Fruit fly (Drosophila melanogaster) whole organism, embryonic: ENCODE results near the gene CG13077.

Experiments
- Blimp-1 ChIP-seq: fragments of 200-800 bp; sonication (Bioruptor generic); optimal IDR thresholded peaks from 3 replicates; lab custom pipeline; 2018; ENCODE audit warnings: missing biosample characterization, missing genetic modification characterization, mild to moderate bottlenecking, moderate library complexity, missing genetic modification reagents
- C15 ChIP-seq: fragments of 200-800 bp; sonication (Bioruptor generic); IDR thresholded peaks from 3 replicates; pipeline ENCODE4 v1.3.6; 2022; ENCODE audit warnings: missing biosample characterization, missing genetic modification characterization
- CG10267 ChIP-seq: fragments of 200-800 bp; sonication (Bioruptor generic); optimal IDR thresholded peaks from 2 replicates; lab custom pipeline; 2018; ENCODE audit warnings: missing biosample characterization, mild to moderate bottlenecking, missing genetic modification characterization, moderate library complexity
- CG10431 ChIP-seq: fragments of 200-800 bp; sonication (Bioruptor generic); optimal IDR thresholded peaks from 3 replicates; lab custom pipeline; 2018; ENCODE audit warnings: missing biosample characterization, mild to moderate bottlenecking, missing genetic modification characterization
- CG13287 ChIP-seq: fragments of 200-800 bp; sonication (Bioruptor generic); IDR thresholded peaks from 2 replicates; pipeline ENCODE4 v1.3.6; 2022; ENCODE audit warnings: missing biosample characterization, missing genetic modification characterization; ENCODE audit not compliant: partially characterized antibody
- CG13775 ChIP-seq: fragments of 200-800 bp; sonication (Bioruptor generic); optimal IDR thresholded peaks from 3 replicates; lab custom pipeline; 2017; ENCODE audit warnings: missing biosample characterization, mild to moderate bottlenecking, missing genetic modification characterization
- CG14860 ChIP-seq: fragments of 200-800 bp; sonication (Bioruptor generic); IDR thresholded peaks from 3 replicates; pipeline ENCODE4 v1.3.6; 2022; ENCODE audit warnings: missing biosample characterization, missing genetic modification characterization; ENCODE audit not compliant: partially characterized antibody
- CG1529 ChIP-seq: fragments of 200-800 bp; sonication (Bioruptor generic); optimal IDR thresholded peaks from 3 replicates; lab custom pipeline; 2018; ENCODE audit warnings: missing biosample characterization, missing genetic modification characterization
- CG1647 ChIP-seq: fragments of 200-800 bp; sonication (Bioruptor generic); optimal IDR thresholded peaks from 3 replicates; lab custom pipeline; 2016; ENCODE audit warnings: missing biosample characterization, missing genetic modification characterization
- CG17186 ChIP-seq: fragments of 200-800 bp; sonication (Bioruptor generic); optimal IDR thresholded peaks from 3 replicates; lab custom pipeline; 2017; ENCODE audit warnings: missing biosample characterization, missing genetic modification reagents, missing genetic modification characterization
- CG17829 ChIP-seq: fragments of 200-800 bp; optimal IDR thresholded peaks from 2 replicates; lab custom pipeline; 2019; ENCODE audit warnings: missing biosample characterization, mild to moderate bottlenecking, missing genetic modification characterization, moderate library complexity
- CG18262 ChIP-seq: fragments of 200-800 bp; optimal IDR thresholded peaks from 3 replicates; lab custom pipeline; 2019; ENCODE audit warnings: missing biosample characterization, mild to moderate bottlenecking, missing genetic modification characterization, moderate library complexity
- CG33557 ChIP-seq: fragments of 200-800 bp; sonication (Bioruptor generic); optimal IDR thresholded peaks from 2 replicates; lab custom pipeline; 2019; ENCODE audit warnings: missing biosample characterization, mild to moderate bottlenecking, missing genetic modification characterization, moderate library complexity
- CG34224 ChIP-seq: fragments of 200-800 bp; sonication (Bioruptor generic); IDR thresholded peaks from 3 replicates; pipeline ENCODE4 v1.3.6; 2022; ENCODE audit warnings: missing biosample characterization, missing genetic modification characterization; ENCODE audit not compliant: partially characterized antibody
- CG42726 ChIP-seq: fragments of 200-800 bp; sonication (Bioruptor generic); IDR thresholded peaks from 2 replicates; pipeline ENCODE4 v1.3.6; 2022; ENCODE audit warnings: missing biosample characterization, missing genetic modification characterization; ENCODE audit not compliant: partially characterized antibody
- CG4820 ChIP-seq: fragments of 200-800 bp; sonication (Bioruptor generic); optimal IDR thresholded peaks from 3 replicates; lab custom pipeline; 2016; ENCODE audit warnings: missing biosample characterization, missing genetic modification characterization
- CG6791 ChIP-seq: fragments of 200-800 bp; sonication (Bioruptor generic); IDR thresholded peaks from 3 replicates; pipeline ENCODE4 v1.3.6; 2022; ENCODE audit warnings: missing biosample characterization, missing genetic modification characterization; ENCODE audit not compliant: partially characterized antibody
- CG7556 ChIP-seq: fragments of 200-800 bp; sonication (Bioruptor generic); optimal IDR thresholded peaks from 2 replicates; lab custom pipeline; 2017; ENCODE audit warnings: missing biosample characterization, mild to moderate bottlenecking, missing genetic modification characterization
- CG8290 ChIP-seq, 3 experiments: fragments of 200-800 bp; sonication (Bioruptor generic); optimal IDR thresholded peaks; 2 replicates each; lab custom pipeline; 2016 to 2019; ENCODE audit warnings: missing biosample characterization in 3 of 3, missing genetic modification characterization in 3 of 3, mild to moderate bottlenecking in 2 of 3, moderate library complexity in 1 of 3
- CG9797 ChIP-seq: fragments of 200-800 bp; sonication (Bioruptor generic); optimal IDR thresholded peaks from 3 replicates; lab custom pipeline; 2018; ENCODE audit warnings: missing biosample characterization, mild to moderate bottlenecking, missing genetic modification characterization
- Camta ChIP-seq: fragments of 200-800 bp; sonication (Bioruptor generic); optimal IDR thresholded peaks from 2 replicates; lab custom pipeline; 2016; ENCODE audit warnings: missing biosample characterization, missing genetic modification characterization
- Dip3 ChIP-seq: fragments of 200-800 bp; sonication (Bioruptor generic); optimal IDR thresholded peaks from 3 replicates; lab custom pipeline; 2016; ENCODE audit warnings: missing biosample characterization, missing genetic modification characterization
- Dll ChIP-seq: fragments of 200-800 bp; sonication (Bioruptor generic); IDR thresholded peaks from 4 replicates; pipeline ENCODE4 v1.3.6; 2022; ENCODE audit warnings: missing biosample characterization, missing genetic modification characterization; ENCODE audit not compliant: partially characterized antibody
- Doc3 ChIP-seq: fragments of 200-800 bp; sonication (Bioruptor generic); IDR thresholded peaks from 3 replicates; pipeline ENCODE4 v1.3.6; 2022; ENCODE audit warnings: missing biosample characterization, missing genetic modification characterization; ENCODE audit not compliant: partially characterized antibody
- Dref ChIP-seq: fragments of 200-800 bp; sonication (Bioruptor generic); IDR thresholded peaks from 2 replicates; pipeline ENCODE4 v1.3.6; 2022; ENCODE audit warnings: missing biosample characterization, missing genetic modification characterization
- Fer1 ChIP-seq: fragments of 200-800 bp; sonication (Bioruptor generic); optimal IDR thresholded peaks from 2 replicates; lab custom pipeline; 2017; ENCODE audit warnings: missing biosample characterization, mild to moderate bottlenecking, missing genetic modification characterization
- HLH4C ChIP-seq: fragments of 200-800 bp; sonication (Bioruptor generic); IDR thresholded peaks from 3 replicates; pipeline ENCODE4 v1.3.6; 2022; ENCODE audit warnings: missing biosample characterization, missing genetic modification characterization; ENCODE audit not compliant: partially characterized antibody
- HmgZ ChIP-seq: fragments of 200-800 bp; sonication (Bioruptor generic); optimal IDR thresholded peaks from 2 replicates; lab custom pipeline; 2018; ENCODE audit warnings: missing biosample characterization, mild to moderate bottlenecking, missing genetic modification characterization
- MESR4 ChIP-seq: fragments of 200-800 bp; sonication (Bioruptor generic); optimal IDR thresholded peaks from 2 replicates; lab custom pipeline; 2018; ENCODE audit warnings: missing biosample characterization, mild to moderate bottlenecking, missing genetic modification characterization, moderate library complexity
- Sry-δ ChIP-seq: fragments of 200-800 bp; sonication (Bioruptor generic); optimal IDR thresholded peaks from 2 replicates; lab custom pipeline; 2016; ENCODE audit warnings: missing biosample characterization, missing genetic modification characterization
- Stat92E ChIP-seq, 3 experiments: fragments of >200 bp in 2 of 3; fragments of 200-800 bp in 1 of 3; sonication (Bioruptor generic) in 1 of 3; optimal IDR thresholded peaks; 2 replicates each; lab custom pipeline; 2017 to 2019; ENCODE audit warnings: missing biosample characterization in 3 of 3, missing genetic modification characterization in 3 of 3, mild to moderate bottlenecking in 1 of 3, moderate library complexity in 1 of 3
- amos ChIP-seq: fragments of 200-800 bp; sonication (Bioruptor generic); IDR thresholded peaks from 2 replicates; pipeline ENCODE4 v1.3.6; 2022; ENCODE audit warnings: missing biosample characterization, missing genetic modification characterization; ENCODE audit not compliant: partially characterized antibody
- ato ChIP-seq: fragments of 200-800 bp; sonication (Bioruptor generic); IDR thresholded peaks from 2 replicates; pipeline ENCODE4 v1.3.6; 2022; ENCODE audit warnings: missing biosample characterization, missing genetic modification characterization; ENCODE audit not compliant: partially characterized antibody
- bbx ChIP-seq: fragments of 200-800 bp; sonication (Bioruptor generic); IDR thresholded peaks from 2 replicates; pipeline ENCODE4 v1.3.6; 2022; ENCODE audit warnings: missing biosample characterization, missing genetic modification characterization; ENCODE audit not compliant: partially characterized antibody
- chinmo ChIP-seq: fragments of 200-800 bp; sonication (Bioruptor generic); IDR thresholded peaks from 4 replicates; pipeline ENCODE4 v1.3.6; 2022; ENCODE audit warnings: missing biosample characterization, missing genetic modification characterization; ENCODE audit not compliant: partially characterized antibody
- ci ChIP-seq: fragments of 200-800 bp; sonication (Bioruptor generic); IDR thresholded peaks from 3 replicates; pipeline ENCODE4 v1.3.6; 2022; ENCODE audit warnings: missing biosample characterization, missing genetic modification characterization
- hb ChIP-seq: fragments of 200-800 bp; sonication (Bioruptor generic); IDR thresholded peaks from 3 replicates; pipeline ENCODE4 v1.3.6; 2022; ENCODE audit warnings: missing biosample characterization, missing genetic modification characterization; ENCODE audit not compliant: partially characterized antibody
- hbn ChIP-seq: fragments of 200-800 bp; sonication (Bioruptor generic); IDR thresholded peaks from 2 replicates; pipeline ENCODE4 v1.3.6; 2022; ENCODE audit warnings: missing biosample characterization, missing genetic modification characterization; ENCODE audit not compliant: partially characterized antibody
- kah ChIP-seq: fragments of 200-800 bp; sonication (Bioruptor generic); optimal IDR thresholded peaks from 2 replicates; lab custom pipeline; 2018; ENCODE audit warnings: missing biosample characterization, mild to moderate bottlenecking, missing genetic modification characterization
- nerfin-2 ChIP-seq: fragments of 200-800 bp; sonication (Bioruptor generic); IDR thresholded peaks from 2 replicates; pipeline ENCODE4 v1.3.6; 2022; ENCODE audit warnings: missing biosample characterization, missing genetic modification characterization; ENCODE audit not compliant: partially characterized antibody
- pzg ChIP-seq: fragments of 200-800 bp; sonication (Bioruptor generic); optimal IDR thresholded peaks from 3 replicates; lab custom pipeline; 2018; ENCODE audit warnings: missing biosample characterization, mild to moderate bottlenecking, missing genetic modification characterization, moderate library complexity
- sens ChIP-seq: fragments of 200-800 bp; sonication (Bioruptor generic); peaks from one replicate; lab custom pipeline; 2016; ENCODE audit warnings: missing biosample characterization, missing genetic modification characterization
- sna ChIP-seq: fragments of 200-800 bp; sonication (Bioruptor generic); IDR thresholded peaks from 2 replicates; pipeline ENCODE4 v1.3.6; 2022; ENCODE audit warnings: missing biosample characterization, missing genetic modification characterization; ENCODE audit not compliant: partially characterized antibody
- unc-4 ChIP-seq: fragments of 200-800 bp; sonication (Bioruptor generic); IDR thresholded peaks from 2 replicates; pipeline ENCODE4 v1.3.6; 2022; ENCODE audit warnings: missing biosample characterization, missing genetic modification characterization; ENCODE audit not compliant: partially characterized antibody
- vnd ChIP-seq: fragments of 200-800 bp; sonication (Bioruptor generic); IDR thresholded peaks from 3 replicates; pipeline ENCODE4 v1.3.6; 2022; ENCODE audit warnings: missing biosample characterization, missing genetic modification characterization; ENCODE audit not compliant: partially characterized antibody
- zen2 ChIP-seq: fragments of 200-800 bp; sonication (Bioruptor generic); IDR thresholded peaks from 3 replicates; pipeline ENCODE4 v1.3.6; 2022; ENCODE audit warnings: missing biosample characterization, missing genetic modification characterization; ENCODE audit not compliant: partially characterized antibody

CG13077 gene

dm6 chr2L:19579995-19580578 lies 14.4 kb downstream of the CG13077 start, which contains the start of gene Pmvk (continued):
- TF ChIP-seq CG18262 (tag; lab: Kevin White, UChicago), result peak; percentile 5
- TF ChIP-seq CG34224 (GFP tag; lab: Robert Waterston, UW), result peak; percentile 88
- TF ChIP-seq CG13287 (GFP tag; lab: Robert Waterston, UW), result peak; percentile 86
- no peak for TF ChIP-seq CG13775 (GFP tag; lab: Kevin White, UChicago)
- peak; percentile 63 for TF ChIP-seq HmgZ (tag; lab: Kevin White, UChicago)
- TF ChIP-seq CG8290 (GFP tag; optimal IDR thresholded peaks at IDR 0.05; lab: Kevin White, UChicago), result no peak
- TF ChIP-seq CG8290 (tag; optimal IDR thresholded peaks at IDR 0.05; lab: Kevin White, UChicago), result no peak
- TF ChIP-seq Dip3, result no peak
- TF ChIP-seq CG17186 (GFP tag; lab: Kevin White, UChicago), result peak; percentile 51
- TF ChIP-seq CG10267 (tag; lab: Kevin White, UChicago), result peak; percentile 42
- peak; percentile 98 for TF ChIP-seq nerfin-2
- TF ChIP-seq hbn, result peak; percentile 72
- peak; percentile 94 for TF ChIP-seq bbx (GFP tag; lab: Robert Waterston, UW)
- TF ChIP-seq CG42726 (GFP tag; lab: Robert Waterston, UW), result peak; percentile 43; the same call in 1 of the 2 replicates
- TF ChIP-seq Dll (GFP tag; lab: Robert Waterston, UW), result peak; percentile 73
- TF ChIP-seq CG10431 (GFP tag; lab: Kevin White, UChicago), result peak; percentile 41
- TF ChIP-seq Blimp-1 (GFP tag; lab: Kevin White, UChicago), result peak; percentile 98
- peak; percentile 43 for TF ChIP-seq Fer1 (GFP tag; lab: Kevin White, UChicago)
- TF ChIP-seq Doc3, result peak; percentile 65
- no peak for TF ChIP-seq CG7556
- TF ChIP-seq ato, result peak; percentile 98
- TF ChIP-seq Dref, result peak; percentile 93
- peak; percentile 67 for TF ChIP-seq unc-4 (GFP tag; lab: Robert Waterston, UW)
- peak; percentile 58 for TF ChIP-seq Sry-δ (GFP tag; lab: Kevin White, UChicago)
- TF ChIP-seq CG14860 (GFP tag; lab: Robert Waterston, UW), result peak; percentile 92
- TF ChIP-seq CG1647 (GFP tag; lab: Kevin White, UChicago), result no peak
- TF ChIP-seq sna (GFP tag; lab: Robert Waterston, UW), result peak; percentile 83
- TF ChIP-seq amos (GFP tag; lab: Robert Waterston, UW), result peak; percentile 77; the same call in 1 of the 2 replicates
- peak in 1 of 3 experiments; percentile 93 for TF ChIP-seq Stat92E (GFP tag; optimal IDR thresholded peaks at IDR 0.05; lab: Kevin White, UChicago)
- no peak for TF ChIP-seq CG1529 (GFP tag; lab: Kevin White, UChicago)
- TF ChIP-seq MESR4, result peak; percentile 52
- TF ChIP-seq kah (GFP tag; lab: Kevin White, UChicago), result peak; percentile 1
- TF ChIP-seq CG33557 (GFP tag; lab: Kevin White, UChicago), result peak; percentile 36
- peak; percentile 94 for TF ChIP-seq CG6791 (GFP tag; lab: Robert Waterston, UW)
- peak; percentile 92; the same call in 3 of the 4 replicates for TF ChIP-seq chinmo
- no peak for TF ChIP-seq CG4820 (GFP tag; lab: Kevin White, UChicago)
- peak; percentile 91 for TF ChIP-seq vnd
- TF ChIP-seq Camta (GFP tag; lab: Kevin White, UChicago), result no peak
- peak; percentile 39; the same call in 1 of the 3 replicates for TF ChIP-seq ci (GFP tag; lab: Robert Waterston, UW)
- peak; percentile 39 for TF ChIP-seq CG17829 (tag; lab: Kevin White, UChicago)
- no peak for TF ChIP-seq sens (GFP tag; lab: Kevin White, UChicago)
- TF ChIP-seq C15, result no peak
- TF ChIP-seq pzg (GFP tag; lab: Kevin White, UChicago), result peak; percentile 65
- peak; percentile 45 for TF ChIP-seq CG9797
- peak; percentile 95 for TF ChIP-seq zen2
- TF ChIP-seq HLH4C, result peak; percentile 97
- peak; percentile 85; the same call in 2 of the 3 replicates for TF ChIP-seq hb (GFP tag; lab: Robert Waterston, UW)
